Fruit fly (Drosophila melanogaster) whole organism, embryonic: ENCODE results near the gene hmw.

Experiments used
- Atf6 ChIP-seq: fragments of 200-800 bp; sonication (Bioruptor generic); IDR thresholded peaks from 2 replicates; pipeline ENCODE4 v1.3.6; 2022; ENCODE audit warnings: missing biosample characterization, missing genetic modification characterization
- Awh ChIP-seq: fragments of 200-800 bp; sonication (Bioruptor generic); IDR thresholded peaks from 2 replicates; pipeline ENCODE4, ENCODE4 v1.3.6; 2022; ENCODE audit warnings: missing biosample characterization, missing genetic modification characterization
- BtbVII ChIP-seq: fragments of 200-800 bp; sonication (Bioruptor generic); optimal IDR thresholded peaks from 3 replicates; lab custom pipeline; 2017; ENCODE audit warnings: missing biosample characterization, mild to moderate bottlenecking, missing genetic modification characterization
- CG10979 ChIP-seq: fragments of 200-800 bp; sonication (Bioruptor generic); optimal IDR thresholded peaks from 2 replicates; lab custom pipeline; 2018; ENCODE audit warnings: missing biosample characterization, mild to moderate bottlenecking, missing genetic modification characterization, moderate library complexity
- CG13296 ChIP-seq: fragments of 200-800 bp; sonication (Bioruptor generic); optimal IDR thresholded peaks from 3 replicates; lab custom pipeline; 2018; ENCODE audit warnings: missing biosample characterization, mild to moderate bottlenecking, missing genetic modification characterization
- CG13424 ChIP-seq: fragments of 200-800 bp; sonication (Bioruptor generic); optimal IDR thresholded peaks from 2 replicates; lab custom pipeline; 2019; ENCODE audit warnings: missing biosample characterization, mild to moderate bottlenecking, missing genetic modification characterization, moderate library complexity
- CG15479 ChIP-seq: fragments of 200-800 bp; sonication (Bioruptor generic); optimal IDR thresholded peaks from 3 replicates; lab custom pipeline; 2019; ENCODE audit warnings: missing biosample characterization, mild to moderate bottlenecking, missing genetic modification characterization, moderate library complexity
- CG18262 ChIP-seq: fragments of 200-800 bp; optimal IDR thresholded peaks from 3 replicates; lab custom pipeline; 2019; ENCODE audit warnings: missing biosample characterization, mild to moderate bottlenecking, missing genetic modification characterization, moderate library complexity
- CG33213 ChIP-seq: fragments of 200-800 bp; sonication (Bioruptor generic); optimal IDR thresholded peaks from 3 replicates; lab custom pipeline; 2016; ENCODE audit warnings: missing biosample characterization, missing genetic modification characterization
- CG4707 ChIP-seq: fragments of 200-800 bp; sonication (Bioruptor generic); optimal IDR thresholded peaks from 2 replicates; lab custom pipeline; 2018; ENCODE audit warnings: missing biosample characterization, mild to moderate bottlenecking, missing genetic modification characterization, moderate library complexity
- CG5245 ChIP-seq: fragments of 200-800 bp; sonication (Bioruptor generic); optimal IDR thresholded peaks from 3 replicates; lab custom pipeline; 2016; ENCODE audit warnings: missing biosample characterization, missing genetic modification characterization
- CG6683 ChIP-seq: fragments of 200-800 bp; sonication (Bioruptor generic); optimal IDR thresholded peaks from 2 replicates; lab custom pipeline; 2017; ENCODE audit warnings: missing biosample characterization, mild to moderate bottlenecking, missing genetic modification characterization, missing genetic modification reagents
- CG6765 ChIP-seq: fragments of 200-800 bp; sonication (Bioruptor generic); optimal IDR thresholded peaks from 3 replicates; lab custom pipeline; 2017; ENCODE audit warnings: missing biosample characterization, mild to moderate bottlenecking, missing genetic modification characterization
- CrebB ChIP-seq: fragments of 200-800 bp; sonication (Bioruptor generic); optimal IDR thresholded peaks from 3 replicates; lab custom pipeline; 2018; ENCODE audit warnings: missing biosample characterization, mild to moderate bottlenecking, missing genetic modification characterization
- Dek ChIP-seq: fragments of 200-800 bp; sonication (Bioruptor generic); optimal IDR thresholded peaks from 3 replicates; lab custom pipeline; 2019; ENCODE audit warnings: missing biosample characterization, mild to moderate bottlenecking, missing genetic modification characterization, moderate library complexity
- Dip3 ChIP-seq: fragments of 200-800 bp; sonication (Bioruptor generic); optimal IDR thresholded peaks from 3 replicates; lab custom pipeline; 2016; ENCODE audit warnings: missing biosample characterization, missing genetic modification characterization
- Dp ChIP-seq: fragments of 200-800 bp; sonication (Bioruptor generic); optimal IDR thresholded peaks from 2 replicates; lab custom pipeline; 2018; ENCODE audit warnings: missing biosample characterization, mild to moderate bottlenecking, missing genetic modification characterization, moderate library complexity
- Dref ChIP-seq: fragments of 200-800 bp; sonication (Bioruptor generic); IDR thresholded peaks from 2 replicates; pipeline ENCODE4 v1.3.6; 2022; ENCODE audit warnings: missing biosample characterization, missing genetic modification characterization
- Drgx ChIP-seq: fragments of 200-800 bp; sonication (Bioruptor generic); IDR thresholded peaks from 2 replicates; pipeline ENCODE4 v1.3.6; 2022; ENCODE audit warnings: missing biosample characterization, missing genetic modification characterization
- E2f2 ChIP-seq: fragments of 200-800 bp; sonication (Bioruptor generic); IDR thresholded peaks from 2 replicates; pipeline ENCODE4 v1.3.6; 2022; ENCODE audit warnings: missing biosample characterization, missing genetic modification characterization
- ERR ChIP-seq: fragments of 200-800 bp; sonication (Bioruptor generic); optimal IDR thresholded peaks from 2 replicates; lab custom pipeline; 2016; ENCODE audit warnings: missing biosample characterization, missing genetic modification characterization
- Ets97D ChIP-seq: fragments of 200-800 bp; sonication (Bioruptor generic); optimal IDR thresholded peaks from 3 replicates; lab custom pipeline; 2016; ENCODE audit warnings: missing biosample characterization, missing genetic modification characterization
- Fer3 ChIP-seq: fragments of 200-800 bp; sonication (Bioruptor generic); optimal IDR thresholded peaks from 2 replicates; lab custom pipeline; 2018; ENCODE audit warnings: missing biosample characterization, mild to moderate bottlenecking, missing genetic modification characterization, moderate library complexity
- HmgZ ChIP-seq: fragments of 200-800 bp; sonication (Bioruptor generic); optimal IDR thresholded peaks from 2 replicates; lab custom pipeline; 2018; ENCODE audit warnings: missing biosample characterization, mild to moderate bottlenecking, missing genetic modification characterization
- NfI ChIP-seq: fragments of 200-800 bp; sonication (Bioruptor generic); optimal IDR thresholded peaks from 3 replicates; lab custom pipeline; 2018; ENCODE audit warnings: missing biosample characterization, mild to moderate bottlenecking, missing genetic modification characterization, moderate library complexity
- Opbp ChIP-seq: fragments of 200-800 bp; sonication (Bioruptor generic); IDR thresholded peaks from 3 replicates; pipeline ENCODE4 v1.3.6; 2022; ENCODE audit warnings: missing biosample characterization, missing genetic modification characterization; ENCODE audit not compliant: partially characterized antibody
- Pdp1 ChIP-seq, 2 experiments: fragments of 200-800 bp; sonication (Bioruptor generic); optimal IDR thresholded peaks; 3 replicates each; lab custom pipeline; 2016; ENCODE audit warnings: missing biosample characterization in 2 of 2, missing genetic modification characterization in 2 of 2, mild to moderate bottlenecking in 1 of 2, moderate library complexity in 1 of 2
- ara ChIP-seq: fragments of 200-800 bp; sonication (Bioruptor generic); IDR thresholded peaks from 2 replicates; pipeline ENCODE4 v1.3.6; 2022; ENCODE audit warnings: missing biosample characterization, missing genetic modification characterization
- bab2 ChIP-seq: fragments of 200-800 bp; sonication (Bioruptor generic); optimal IDR thresholded peaks from 2 replicates; lab custom pipeline; 2016; ENCODE audit warnings: missing biosample characterization, missing genetic modification characterization
- cad ChIP-seq: fragments of >200 bp; optimal IDR thresholded peaks from 2 replicates; lab custom pipeline; 2017; ENCODE audit warnings: missing biosample characterization, missing genetic modification characterization
- cato ChIP-seq: fragments of 200-800 bp; sonication (Bioruptor generic); optimal IDR thresholded peaks from 2 replicates; lab custom pipeline; 2016; ENCODE audit warnings: missing biosample characterization, missing genetic modification characterization, borderline replicate concordance
- chn ChIP-seq: fragments of 200-800 bp; sonication (Bioruptor generic); optimal IDR thresholded peaks from 2 replicates; lab custom pipeline; 2016; ENCODE audit warnings: missing biosample characterization, missing genetic modification characterization
- disco-r ChIP-seq: fragments of 200-800 bp; sonication (Bioruptor generic); optimal IDR thresholded peaks from 2 replicates; lab custom pipeline; 2016; ENCODE audit warnings: missing biosample characterization, missing genetic modification characterization
- fd3F ChIP-seq: fragments of 200-800 bp; sonication (Bioruptor generic); optimal IDR thresholded peaks from 2 replicates; lab custom pipeline; 2018; ENCODE audit warnings: missing biosample characterization, mild to moderate bottlenecking, missing genetic modification characterization, moderate library complexity
- hbn ChIP-seq: fragments of 200-800 bp; sonication (Bioruptor generic); IDR thresholded peaks from 2 replicates; pipeline ENCODE4 v1.3.6; 2022; ENCODE audit warnings: missing biosample characterization, missing genetic modification characterization; ENCODE audit not compliant: partially characterized antibody
- kay ChIP-seq: fragments of 200-800 bp; sonication (Bioruptor generic); optimal IDR thresholded peaks from 2 replicates; lab custom pipeline; 2016; ENCODE audit warnings: missing biosample characterization, missing genetic modification characterization
- ken ChIP-seq: fragments of 200-800 bp; sonication (Bioruptor generic); IDR thresholded peaks from 3 replicates; pipeline ENCODE4 v1.3.6; 2022; ENCODE audit warnings: missing biosample characterization, missing genetic modification characterization
- lab ChIP-seq: fragments of 200-800 bp; sonication (Bioruptor generic); optimal IDR thresholded peaks from 3 replicates; lab custom pipeline; 2017; ENCODE audit warnings: missing biosample characterization, missing genetic modification characterization, mild to moderate bottlenecking, moderate library complexity, missing genetic modification reagents
- mirr ChIP-seq: fragments of 200-800 bp; sonication (Bioruptor generic); optimal IDR thresholded peaks from 3 replicates; lab custom pipeline; 2018; ENCODE audit warnings: missing biosample characterization, mild to moderate bottlenecking, missing genetic modification characterization
- nmo ChIP-seq: fragments of 200-800 bp; sonication (Bioruptor generic); optimal IDR thresholded peaks from 2 replicates; lab custom pipeline; 2018; ENCODE audit warnings: missing biosample characterization, mild to moderate bottlenecking, missing genetic modification characterization, moderate library complexity
- peb ChIP-seq: fragments of 200-800 bp; sonication (Bioruptor generic); IDR thresholded peaks from 2 replicates; pipeline ENCODE4 v1.3.6; 2022; ENCODE audit warnings: missing biosample characterization, missing genetic modification characterization
- pzg ChIP-seq: fragments of 200-800 bp; sonication (Bioruptor generic); optimal IDR thresholded peaks from 3 replicates; lab custom pipeline; 2018; ENCODE audit warnings: missing biosample characterization, mild to moderate bottlenecking, missing genetic modification characterization, moderate library complexity
- sob ChIP-seq: fragments of 200-800 bp; sonication (Bioruptor generic); IDR thresholded peaks from 2 replicates; pipeline ENCODE4 v1.3.6; 2022; ENCODE audit warnings: missing biosample characterization, missing genetic modification characterization
- ssp ChIP-seq: fragments of 200-800 bp; sonication (Bioruptor generic); IDR thresholded peaks from 2 replicates; pipeline ENCODE4 v1.3.6; 2022; ENCODE audit warnings: missing biosample characterization, missing genetic modification characterization
- stc ChIP-seq: fragments of 200-800 bp; sonication (Bioruptor generic); IDR thresholded peaks from 2 replicates; pipeline ENCODE4 v1.3.6; 2022; ENCODE audit warnings: missing biosample characterization, missing genetic modification characterization
- vfl ChIP-seq: fragments of 200-800 bp; sonication (Bioruptor generic); optimal IDR thresholded peaks from 2 replicates; lab custom pipeline; 2016; ENCODE audit warnings: missing biosample characterization, missing genetic modification characterization
- vvl ChIP-seq: fragments of 200-800 bp; sonication (Bioruptor generic); IDR thresholded peaks from 2 replicates; pipeline ENCODE4 v1.3.6; 2022; ENCODE audit warnings: missing biosample characterization, missing genetic modification characterization
- zen2 ChIP-seq: fragments of 200-800 bp; sonication (Bioruptor generic); IDR thresholded peaks from 3 replicates; pipeline ENCODE4 v1.3.6; 2022; ENCODE audit warnings: missing biosample characterization, missing genetic modification characterization; ENCODE audit not compliant: partially characterized antibody

The hmw gene

dm6 chr3R:18385593-18385992, 23.8 kb downstream of the hmw start, which contains the start of gene cona (continued):
- TF ChIP-seq Dp (GFP tag; lab: Kevin White, UChicago) (peak; percentile 84), E2f2 (GFP tag; lab: Robert Waterston, UW) (peak; percentile 89), Ets97D (GFP tag; lab: Kevin White, UChicago) (peak; percentile 56), pzg (GFP tag; lab: Kevin White, UChicago) (peak; percentile 42), Dref (peak; percentile 55), Dek (no peak), vfl (no peak), lab (GFP tag; lab: Kevin White, UChicago) (peak; percentile 3), sob (GFP tag; lab: Robert Waterston, UW) (0 out of 2 replicates have a peak, but pooled peaks have one; percentile 24)
- TF ChIP-seq, all 482 proteins: peak for 18

dm6 chr3R:18389790-18390189, 28.0 kb downstream of the hmw start, which contains the start of gene Vha100-4:
Vha100-4 (minus strand) TSS chr3R:18389805.
- TF ChIP-seq Atf6 (GFP tag; lab: Robert Waterston, UW) (0 out of 2 replicates have a peak, but pooled peaks have one; percentile 33), CG4707 (GFP tag; lab: Kevin White, UChicago) (no peak), bab2 (no peak), CG33213 (GFP tag; lab: Kevin White, UChicago) (no peak), CG6765 (no peak), ken (no peak), CrebB (tag; lab: Kevin White, UChicago) (peak; percentile 15), BtbVII (GFP tag; lab: Kevin White, UChicago) (no peak), CG10979 (no peak), ERR (no peak), stc (GFP tag; lab: Robert Waterston, UW) (no peak), Drgx (no peak), Opbp (GFP tag; lab: Robert Waterston, UW) (no peak), NfI (GFP tag; lab: Kevin White, UChicago) (no peak), CG6683 (GFP tag; lab: Kevin White, UChicago) (no peak), CG15479 (GFP tag; lab: Kevin White, UChicago) (no peak), CG13296 (GFP tag; lab: Kevin White, UChicago) (no peak), ssp (no peak), kay (GFP tag; lab: Kevin White, UChicago) (no peak), CG18262 (tag; lab: Kevin White, UChicago) (no peak), hbn (no peak), disco-r (no peak), Pdp1 (GFP tag; optimal IDR thresholded peaks at IDR 0.05; lab: Kevin White, UChicago) (no peak), ara (GFP tag; lab: Robert Waterston, UW) (no peak), zen2 (GFP tag; lab: Robert Waterston, UW) (no peak), cad (GFP tag; lab: Kevin White, UChicago) (no peak), vvl (GFP tag; lab: Robert Waterston, UW) (no peak), fd3F (no peak), cato (no peak), HmgZ (tag; lab: Kevin White, UChicago) (no peak), CG5245 (GFP tag; lab: Kevin White, UChicago) (no peak), chn (no peak), Fer3 (no peak), Dip3 (GFP tag; lab: Kevin White, UChicago) (no peak), nmo (GFP tag; lab: Kevin White, UChicago) (no peak), CG13424 (tag; lab: Kevin White, UChicago) (no peak), mirr (GFP tag; lab: Kevin White, UChicago) (peak; percentile 10), lab (GFP tag; lab: Kevin White, UChicago) (peak; percentile 93), peb (no peak), Awh (GFP tag; lab: Robert Waterston, UW) (0 out of 2 replicates have a peak, but pooled peaks have one; percentile 38)
